Fruit fly (Drosophila melanogaster): ENCODE measurements around the gene gcm2.

Gene gcm2

dm6 chr2L:9600772-9601171 lies 7.6 kb upstream of the gcm2 start, which contains the start of gene CG4382:
Gene CG4382, minus strand, starts transcription at chr2L:9600872.
- TF ChIP-seq Sox102F (GFP tag; optimal IDR thresholded peaks at IDR 0.05) = no peak
- no peak for TF ChIP-seq CG6163 (GFP tag; IDR thresholded peaks at IDR 0.05)
- no peak for TF ChIP-seq CG32006 (GFP tag; optimal IDR thresholded peaks at IDR 0.05)
- no peak for TF ChIP-seq CG3032 (tag; optimal IDR thresholded peaks at IDR 0.05)
- no peak for TF ChIP-seq ss (GFP tag; optimal IDR thresholded peaks at IDR 0.05)
- TF ChIP-seq Hr4 (GFP tag; optimal IDR thresholded peaks at IDR 0.05) = no peak
- TF ChIP-seq CG9139 (GFP tag; optimal IDR thresholded peaks at IDR 0.05) = no peak
- no peak for TF ChIP-seq fd85E (GFP tag; optimal IDR thresholded peaks at IDR 0.05)

- TF ChIP-seq salr (GFP tag; optimal IDR thresholded peaks at IDR 0.05) (no peak), cyc (GFP tag; optimal IDR thresholded peaks at IDR 0.05) (no peak), Hr4 (GFP tag; optimal IDR thresholded peaks at IDR 0.05) (no peak), pdm3 (GFP tag; optimal IDR thresholded peaks at IDR 0.05) (no peak)
Observed at dm6 chr2L:9601220-9601619, 7.1 kb upstream of the gcm2 start.

dm6 chr2L:9602103-9602502 lies 6.3 kb upstream of the gcm2 start:
- TF ChIP-seq vri (GFP tag; optimal IDR thresholded peaks at IDR 0.05) (no peak), CG11902 (GFP tag; optimal IDR thresholded peaks at IDR 0.05) (no peak), fkh (GFP tag; optimal IDR thresholded peaks at IDR 0.05) (no peak)

dm6 chr2L:9609337-9609856 lies 1.0 kb downstream of the gcm2 start:
- TF ChIP-seq lz (GFP tag; optimal IDR thresholded peaks at IDR 0.05) (no peak), CG31627 (GFP tag; optimal IDR thresholded peaks at IDR 0.05) (no peak), Smox (GFP tag; optimal IDR thresholded peaks at IDR 0.05) (no peak), topi (GFP tag; optimal IDR thresholded peaks at IDR 0.05) (no peak), Hr38 (GFP tag; optimal IDR thresholded peaks at IDR 0.05) (no peak), vri (GFP tag; optimal IDR thresholded peaks at IDR 0.05) (no peak), Hr39 (GFP tag; optimal IDR thresholded peaks at IDR 0.05) (no peak), Met (GFP tag; optimal IDR thresholded peaks at IDR 0.05) (no peak), fd85E (GFP tag; optimal IDR thresholded peaks at IDR 0.05) (no peak), dsx (GFP tag; optimal IDR thresholded peaks at IDR 0.05; ENCODE audit: poor library complexity, severe bottlenecking) (no peak), ss (GFP tag; optimal IDR thresholded peaks at IDR 0.05) (no peak), CG16779 (tag; optimal IDR thresholded peaks at IDR 0.05) (no peak), Hr4 (GFP tag; optimal IDR thresholded peaks at IDR 0.05) (no peak), Eip75B (GFP tag; optimal IDR thresholded peaks at IDR 0.05) (no peak), CG6854 (GFP tag; optimal IDR thresholded peaks at IDR 0.05) (no peak), Eip78C (GFP tag) (no peak), CG6792 (GFP tag; optimal IDR thresholded peaks at IDR 0.05) (no peak)

- no peak for TF ChIP-seq CG10669 (GFP tag; optimal IDR thresholded peaks at IDR 0.05)
- TF ChIP-seq CG1621 (tag; optimal IDR thresholded peaks at IDR 0.05) = no peak
- no peak for TF ChIP-seq CG3032 (tag; optimal IDR thresholded peaks at IDR 0.05)
- TF ChIP-seq dsx (GFP tag; optimal IDR thresholded peaks at IDR 0.05; ENCODE audit: poor library complexity, severe bottlenecking) = no peak
- no peak for TF ChIP-seq Sox102F (GFP tag; optimal IDR thresholded peaks at IDR 0.05)
- TF ChIP-seq CG11762 (GFP tag; optimal IDR thresholded peaks at IDR 0.05; ENCODE audit: insufficient read depth) = no peak
- TF ChIP-seq CG15336 (GFP tag; IDR thresholded peaks at IDR 0.05) = no peak
Observed at dm6 chr2L:9612654-9613005, 4.3 kb downstream of the gcm2 start.

- TF ChIP-seq ss (GFP tag; optimal IDR thresholded peaks at IDR 0.05) (peak; percentile 50 to 52), CG1621 (tag; optimal IDR thresholded peaks at IDR 0.05) (peak; percentile 54), CG9139 (GFP tag; optimal IDR thresholded peaks at IDR 0.05) (peak; percentile 60), dsx (GFP tag; optimal IDR thresholded peaks at IDR 0.05; ENCODE audit: poor library complexity, severe bottlenecking) (peak; percentile 15), Hr4 (GFP tag; optimal IDR thresholded peaks at IDR 0.05) (no peak), fd85E (GFP tag; optimal IDR thresholded peaks at IDR 0.05) (peak; percentile 27), topi (GFP tag; optimal IDR thresholded peaks at IDR 0.05) (peak; percentile 21), net (GFP tag; optimal IDR thresholded peaks at IDR 0.05) (peak; percentile 55), CG6163 (GFP tag; IDR thresholded peaks at IDR 0.05) (peak; percentile 56; the same call in 1 of the 3 replicates), Smox (GFP tag; optimal IDR thresholded peaks at IDR 0.05) (no peak), CG6276 (GFP tag; optimal IDR thresholded peaks at IDR 0.05) (peak; percentile 25), Eip75B (GFP tag; optimal IDR thresholded peaks at IDR 0.05) (peak; percentile 6), svp (GFP tag) (peak; percentile 82), Eip78C (GFP tag) (peak; percentile 75), CG15336 (GFP tag; IDR thresholded peaks at IDR 0.05) (peak; percentile 61), CG7368 (GFP tag; optimal IDR thresholded peaks at IDR 0.05) (peak; percentile 26), Lpt (GFP tag; optimal IDR thresholded peaks at IDR 0.05) (peak; percentile 56), CG6854 (GFP tag; optimal IDR thresholded peaks at IDR 0.05) (peak; percentile 69), CG31627 (GFP tag; optimal IDR thresholded peaks at IDR 0.05) (no peak), esn (GFP tag; optimal IDR thresholded peaks at IDR 0.05) (peak; percentile 27), CG10669 (GFP tag; optimal IDR thresholded peaks at IDR 0.05) (peak; percentile 13), eg (GFP tag; IDR thresholded peaks at IDR 0.05) (peak; percentile 50; the same call in 2 of the 3 replicates)
Observed at dm6 chr2L:9613006-9613690, 4.8 kb downstream of the gcm2 start, which contains the start of gene Trx2. Gene Trx2, plus strand, starts transcription at chr2L:9613166.

Measured in whole organism, prepupa.